Fruit fly (Drosophila melanogaster): Measurements from ENCODE around the gene CG13083.

The CG13083 gene

DNA sequence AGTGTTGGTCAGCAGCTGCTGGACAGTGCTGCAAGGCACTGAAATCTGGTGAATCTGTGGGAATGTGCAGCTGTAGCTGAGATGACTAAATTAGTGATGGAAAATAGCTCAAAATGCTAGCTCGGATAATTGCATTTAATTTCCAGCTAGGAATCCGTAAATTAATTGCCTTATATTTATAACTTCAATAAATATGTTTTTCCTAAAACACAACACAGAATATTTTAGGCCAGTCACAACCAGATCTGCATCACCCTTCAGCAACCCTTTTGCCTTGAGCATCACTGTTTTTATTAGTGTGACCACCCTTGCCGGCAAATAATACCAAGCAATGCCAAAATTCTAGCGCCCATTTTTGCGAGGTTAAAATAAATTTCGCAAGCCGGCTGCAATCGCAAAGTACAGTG lies 42.6 kb upstream of the CG13083 start, which contains the start of gene Hs2st (continued):
- TF ChIP-seq spab (GFP tag; optimal IDR thresholded peaks at IDR 0.05) (peak; percentile 72), lz (GFP tag; optimal IDR thresholded peaks at IDR 0.05) (peak; percentile 96), Lpt (GFP tag; optimal IDR thresholded peaks at IDR 0.05) (peak; percentile 88), vri (GFP tag; optimal IDR thresholded peaks at IDR 0.05) (no peak), ss (GFP tag; optimal IDR thresholded peaks at IDR 0.05) (peak; percentile 67 to 84), Hr4 (GFP tag; optimal IDR thresholded peaks at IDR 0.05) (peak; percentile 95), Eip93F (GFP tag; optimal IDR thresholded peaks at IDR 0.05) (peak; percentile 79), dsx (GFP tag; optimal IDR thresholded peaks at IDR 0.05; ENCODE audit: poor library complexity, severe bottlenecking) (peak; percentile 75), CG6792 (GFP tag; optimal IDR thresholded peaks at IDR 0.05) (peak; percentile 91), CG3032 (tag; optimal IDR thresholded peaks at IDR 0.05) (peak; percentile 91), CG3919 (GFP tag; optimal IDR thresholded peaks at IDR 0.05) (peak; percentile 92), fd85E (GFP tag; optimal IDR thresholded peaks at IDR 0.05) (peak; percentile 72), CG32006 (GFP tag; optimal IDR thresholded peaks at IDR 0.05) (peak; percentile 90), fd59A (GFP tag; optimal IDR thresholded peaks at IDR 0.05) (peak; percentile 81), salr (GFP tag; optimal IDR thresholded peaks at IDR 0.05) (peak; percentile 77 to 81), CG10631 (GFP tag; optimal IDR thresholded peaks at IDR 0.05) (peak; percentile 95), Hr39 (GFP tag; optimal IDR thresholded peaks at IDR 0.05) (peak; percentile 97), Gug (GFP tag; IDR thresholded peaks at IDR 0.05) (peak; percentile 89), CG1621 (tag; optimal IDR thresholded peaks at IDR 0.05) (peak; percentile 77), Sox102F (GFP tag; optimal IDR thresholded peaks at IDR 0.05) (peak; percentile 89), svp (GFP tag) (peak; percentile 98), Smox (GFP tag; optimal IDR thresholded peaks at IDR 0.05) (peak; percentile 92), esn (GFP tag; optimal IDR thresholded peaks at IDR 0.05) (peak; percentile 95), Met (GFP tag; optimal IDR thresholded peaks at IDR 0.05) (peak; percentile 93), CG10669 (GFP tag; optimal IDR thresholded peaks at IDR 0.05) (peak; percentile 81), fkh (GFP tag; optimal IDR thresholded peaks at IDR 0.05) (no peak), Blimp-1 (GFP tag; optimal IDR thresholded peaks at IDR 0.05) (peak; percentile 74), CG15336 (GFP tag; IDR thresholded peaks at IDR 0.05) (peak; percentile 79)

DNA sequence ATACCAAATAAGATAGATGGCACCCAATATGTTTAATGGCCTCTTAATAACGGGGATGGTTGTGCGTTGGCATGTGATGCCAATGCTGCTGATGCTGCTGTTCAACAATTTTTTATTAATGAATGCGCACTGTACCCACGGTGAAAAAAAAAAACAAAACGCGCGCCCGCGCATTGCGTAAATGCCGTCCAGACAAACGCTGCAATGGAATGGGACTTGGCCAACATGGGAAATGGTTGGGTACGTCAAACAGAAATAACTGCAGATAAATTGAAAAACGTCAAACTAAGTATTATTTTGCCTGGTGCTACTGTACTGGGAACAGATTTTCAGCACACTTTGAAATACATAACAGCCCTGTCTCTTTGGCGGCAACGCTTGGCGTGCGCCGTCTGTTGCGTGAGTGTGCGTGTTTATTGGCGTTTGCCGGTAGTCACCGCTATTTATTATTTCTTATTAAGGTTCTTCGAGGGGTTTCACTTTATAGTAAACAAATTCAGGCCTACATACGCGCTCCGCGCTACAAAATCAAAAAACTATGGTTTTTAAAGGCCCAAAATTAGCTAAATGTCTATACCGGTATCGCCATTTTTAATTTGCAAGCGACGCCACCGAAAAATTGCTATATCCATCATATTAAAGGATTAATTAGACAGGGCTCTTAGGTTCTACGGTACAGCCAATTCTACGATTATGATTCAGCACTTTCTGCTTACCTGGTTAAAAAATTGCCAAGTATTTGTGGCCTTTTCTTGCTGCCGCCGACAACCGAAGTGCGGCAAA lies 34.6 kb upstream of the CG13083 start:
- TF ChIP-seq CG11294 (GFP tag; IDR thresholded peaks at IDR 0.05): peak; percentile 18; the same call in 1 of the 2 replicates
- peak; percentile 22 for TF ChIP-seq acj6 (GFP tag; optimal IDR thresholded peaks at IDR 0.05)
- no peak for TF ChIP-seq Sox15 (GFP tag; optimal IDR thresholded peaks at IDR 0.05)
- no peak for TF ChIP-seq CG11902 (GFP tag; optimal IDR thresholded peaks at IDR 0.05)
- TF ChIP-seq pdm3 (GFP tag; optimal IDR thresholded peaks at IDR 0.05): peak; percentile 41
- TF ChIP-seq Eip78C (GFP tag): peak; percentile 80
- TF ChIP-seq spab (GFP tag; optimal IDR thresholded peaks at IDR 0.05): no peak
- peak; percentile 62; the same call in 2 of the 3 replicates for TF ChIP-seq eg (GFP tag; IDR thresholded peaks at IDR 0.05)
- no peak for TF ChIP-seq vri (GFP tag; optimal IDR thresholded peaks at IDR 0.05)
- peak; percentile 58 for TF ChIP-seq CG32006 (GFP tag; optimal IDR thresholded peaks at IDR 0.05)
- TF ChIP-seq fd85E (GFP tag; optimal IDR thresholded peaks at IDR 0.05): no peak
- no peak for TF ChIP-seq Eip93F (GFP tag; optimal IDR thresholded peaks at IDR 0.05)
- TF ChIP-seq Ets21C (GFP tag; optimal IDR thresholded peaks at IDR 0.05): no peak
- TF ChIP-seq CG31627 (GFP tag; optimal IDR thresholded peaks at IDR 0.05): peak; percentile 37
- TF ChIP-seq CG6808 (GFP tag; optimal IDR thresholded peaks at IDR 0.05): peak; percentile 38
- TF ChIP-seq CG6792 (GFP tag; optimal IDR thresholded peaks at IDR 0.05): peak; percentile 28
- peak; percentile 10 for TF ChIP-seq CG34406 (GFP tag; optimal IDR thresholded peaks at IDR 0.05)
- TF ChIP-seq Sox14 (GFP tag; optimal IDR thresholded peaks at IDR 0.05): peak; percentile 40
- TF ChIP-seq Hr4 (GFP tag; optimal IDR thresholded peaks at IDR 0.05): peak; percentile 69
- TF ChIP-seq ss (GFP tag; optimal IDR thresholded peaks at IDR 0.05): peak in 1 of 2 experiments; percentile 24
- TF ChIP-seq CG3032 (tag; optimal IDR thresholded peaks at IDR 0.05): no peak
- peak; percentile 30 for TF ChIP-seq Smox (GFP tag; optimal IDR thresholded peaks at IDR 0.05)
- TF ChIP-seq CG3919 (GFP tag; optimal IDR thresholded peaks at IDR 0.05): peak; percentile 35
- TF ChIP-seq topi (GFP tag; optimal IDR thresholded peaks at IDR 0.05): peak; percentile 13
- peak; percentile 9 for TF ChIP-seq Lpt (GFP tag; optimal IDR thresholded peaks at IDR 0.05)
- TF ChIP-seq Hr39 (GFP tag; optimal IDR thresholded peaks at IDR 0.05): peak; percentile 17
- TF ChIP-seq OdsH (GFP tag; optimal IDR thresholded peaks at IDR 0.05): peak; percentile 43
- TF ChIP-seq Eip75B (GFP tag; optimal IDR thresholded peaks at IDR 0.05): peak; percentile 45
- peak; percentile 37 for TF ChIP-seq CG10631 (GFP tag; optimal IDR thresholded peaks at IDR 0.05)
- peak; percentile 72 for TF ChIP-seq CG8119 (GFP tag; IDR thresholded peaks at IDR 0.05)
- TF ChIP-seq CG15336 (GFP tag; IDR thresholded peaks at IDR 0.05): peak; percentile 59
- peak; percentile 49 for TF ChIP-seq achi (GFP tag; optimal IDR thresholded peaks at IDR 0.05)
- peak in 1 of 2 experiments; percentile 3 for TF ChIP-seq salr (GFP tag; optimal IDR thresholded peaks at IDR 0.05)
- TF ChIP-seq cyc (GFP tag; optimal IDR thresholded peaks at IDR 0.05): peak; percentile 13
